Fruit fly (Drosophila melanogaster) whole organism, embryonic: ENCODE data around the gene Tm1.

Source experiments
- Antp ChIP-seq: fragments of 200-800 bp; sonication (Bioruptor generic); optimal IDR thresholded peaks from 3 replicates; lab custom pipeline; 2016; ENCODE audit warnings: missing biosample characterization, missing genetic modification characterization
- CG10267 ChIP-seq: fragments of 200-800 bp; sonication (Bioruptor generic); optimal IDR thresholded peaks from 2 replicates; lab custom pipeline; 2018; ENCODE audit warnings: missing biosample characterization, mild to moderate bottlenecking, missing genetic modification characterization, moderate library complexity
- CG10654 ChIP-seq: fragments of 200-800 bp; sonication (Bioruptor generic); optimal IDR thresholded peaks from 2 replicates; lab custom pipeline; 2016; ENCODE audit warnings: missing biosample characterization, missing genetic modification characterization
- CG10979 ChIP-seq: fragments of 200-800 bp; sonication (Bioruptor generic); optimal IDR thresholded peaks from 2 replicates; lab custom pipeline; 2018; ENCODE audit warnings: missing biosample characterization, mild to moderate bottlenecking, missing genetic modification characterization, moderate library complexity
- CG12942 ChIP-seq: fragments of 200-800 bp; sonication (Bioruptor generic); optimal IDR thresholded peaks from 3 replicates; lab custom pipeline; 2016; ENCODE audit warnings: missing biosample characterization, missing genetic modification characterization
- CG15601 ChIP-seq: fragments of 200-800 bp; sonication (Bioruptor generic); optimal IDR thresholded peaks from 3 replicates; lab custom pipeline; 2019; ENCODE audit warnings: missing biosample characterization, mild to moderate bottlenecking, missing genetic modification characterization, moderate library complexity
- CG16813 ChIP-seq: fragments of 200-800 bp; sonication (Bioruptor generic); IDR thresholded peaks from 3 replicates; pipeline ENCODE4 v1.3.6; 2022; ENCODE audit warnings: missing biosample characterization, missing genetic modification characterization; ENCODE audit not compliant: partially characterized antibody
- CG2678 ChIP-seq: fragments of 200-800 bp; sonication (Bioruptor generic); optimal IDR thresholded peaks from 3 replicates; lab custom pipeline; 2019; ENCODE audit warnings: missing biosample characterization, mild to moderate bottlenecking, missing genetic modification characterization, moderate library complexity
- CG31365 ChIP-seq: fragments of 200-800 bp; sonication (Bioruptor generic); optimal IDR thresholded peaks from 2 replicates; lab custom pipeline; 2018; ENCODE audit warnings: missing biosample characterization, mild to moderate bottlenecking, missing genetic modification characterization
- CG6254 ChIP-seq: fragments of 200-800 bp; sonication (Bioruptor generic); optimal IDR thresholded peaks from 3 replicates; lab custom pipeline; 2017; ENCODE audit warnings: mild to moderate bottlenecking, missing biosample characterization, missing genetic modification reagents, missing genetic modification characterization
- CrebB ChIP-seq: fragments of 200-800 bp; sonication (Bioruptor generic); optimal IDR thresholded peaks from 3 replicates; lab custom pipeline; 2018; ENCODE audit warnings: missing biosample characterization, mild to moderate bottlenecking, missing genetic modification characterization
- D19A ChIP-seq: fragments of 200-800 bp; optimal IDR thresholded peaks from 3 replicates; lab custom pipeline; 2019; ENCODE audit warnings: missing biosample characterization, mild to moderate bottlenecking, missing genetic modification characterization, moderate library complexity
- Dp ChIP-seq: fragments of 200-800 bp; sonication (Bioruptor generic); optimal IDR thresholded peaks from 2 replicates; lab custom pipeline; 2018; ENCODE audit warnings: missing biosample characterization, mild to moderate bottlenecking, missing genetic modification characterization, moderate library complexity
- E2f2 ChIP-seq: fragments of 200-800 bp; sonication (Bioruptor generic); IDR thresholded peaks from 2 replicates; pipeline ENCODE4 v1.3.6; 2022; ENCODE audit warnings: missing biosample characterization, missing genetic modification characterization
- H2.0 ChIP-seq: fragments of 200-800 bp; sonication (Bioruptor generic); IDR thresholded peaks from 2 replicates; pipeline ENCODE4 v1.3.6; 2022; ENCODE audit warnings: missing biosample characterization, missing genetic modification characterization
- Hr39 ChIP-seq: fragments of >200 bp; optimal IDR thresholded peaks from 2 replicates; lab custom pipeline; 2017
- Mad ChIP-seq: fragments of 200-800 bp; sonication (Bioruptor generic); optimal IDR thresholded peaks from 2 replicates; lab custom pipeline; 2016; ENCODE audit warnings: missing biosample characterization, missing genetic modification characterization
- Meics ChIP-seq: fragments of 200-800 bp; sonication (Bioruptor generic); optimal IDR thresholded peaks from 2 replicates; lab custom pipeline; 2017; ENCODE audit warnings: missing biosample characterization, mild to moderate bottlenecking, missing genetic modification characterization
- NfI ChIP-seq: fragments of 200-800 bp; sonication (Bioruptor generic); optimal IDR thresholded peaks from 3 replicates; lab custom pipeline; 2018; ENCODE audit warnings: missing biosample characterization, mild to moderate bottlenecking, missing genetic modification characterization, moderate library complexity
- PHDP ChIP-seq: fragments of 200-800 bp; sonication (Bioruptor generic); optimal IDR thresholded peaks from 3 replicates; lab custom pipeline; 2018; ENCODE audit warnings: missing biosample characterization, mild to moderate bottlenecking, missing genetic modification characterization, moderate library complexity
- Pdp1 ChIP-seq, 2 experiments: fragments of 200-800 bp; sonication (Bioruptor generic); optimal IDR thresholded peaks; 3 replicates each; lab custom pipeline; 2016; ENCODE audit warnings: missing biosample characterization in 2 of 2, missing genetic modification characterization in 2 of 2, mild to moderate bottlenecking in 1 of 2, moderate library complexity in 1 of 2
- Ptx1 ChIP-seq: fragments of 200-800 bp; sonication (Bioruptor generic); IDR thresholded peaks from 2 replicates; pipeline ENCODE4 v1.3.6; 2022; ENCODE audit warnings: missing biosample characterization, missing genetic modification characterization
- Side ChIP-seq: fragments of 200-800 bp; sonication (Bioruptor generic); optimal IDR thresholded peaks from 2 replicates; lab custom pipeline; 2016; ENCODE audit warnings: missing biosample characterization, missing genetic modification characterization
- aop ChIP-seq: fragments of 200-800 bp; sonication (Bioruptor generic); IDR thresholded peaks from 2 replicates; pipeline ENCODE4 v1.3.6; 2022; ENCODE audit warnings: missing biosample characterization, missing genetic modification characterization
- ato ChIP-seq: fragments of 200-800 bp; sonication (Bioruptor generic); IDR thresholded peaks from 2 replicates; pipeline ENCODE4 v1.3.6; 2022; ENCODE audit warnings: missing biosample characterization, missing genetic modification characterization; ENCODE audit not compliant: partially characterized antibody
- dan ChIP-seq: fragments of 200-800 bp; sonication (Bioruptor generic); IDR thresholded peaks from 2 replicates; pipeline ENCODE4 v1.3.6; 2022; ENCODE audit warnings: missing biosample characterization, missing genetic modification characterization
- eve ChIP-seq, 2 experiments: fragments of >200 bp; optimal IDR thresholded peaks; 2 replicates each; lab custom pipeline; 2017; ENCODE audit warnings: missing biosample characterization in 2 of 2, missing genetic modification characterization in 2 of 2
- eyg ChIP-seq: fragments of 200-800 bp; sonication (Bioruptor generic); optimal IDR thresholded peaks from 3 replicates; lab custom pipeline; 2016; ENCODE audit warnings: missing biosample characterization, missing genetic modification characterization
- gcm ChIP-seq: fragments of 200-800 bp; sonication (Bioruptor generic); optimal IDR thresholded peaks from 2 replicates; lab custom pipeline; 2019; ENCODE audit warnings: missing biosample characterization, mild to moderate bottlenecking, missing genetic modification characterization, moderate library complexity
- gcm2 ChIP-seq: fragments of 200-800 bp; sonication (Bioruptor generic); optimal IDR thresholded peaks from 2 replicates; lab custom pipeline; 2016; ENCODE audit warnings: missing biosample characterization, missing genetic modification characterization
- hbn ChIP-seq: fragments of 200-800 bp; sonication (Bioruptor generic); IDR thresholded peaks from 2 replicates; pipeline ENCODE4 v1.3.6; 2022; ENCODE audit warnings: missing biosample characterization, missing genetic modification characterization; ENCODE audit not compliant: partially characterized antibody
- her ChIP-seq: fragments of 200-800 bp; sonication (Bioruptor generic); optimal IDR thresholded peaks from 2 replicates; lab custom pipeline; 2016; ENCODE audit warnings: missing biosample characterization, missing genetic modification characterization
- jumu ChIP-seq: fragments of 200-800 bp; sonication (Bioruptor generic); optimal IDR thresholded peaks from 3 replicates; lab custom pipeline; 2016; ENCODE audit warnings: missing biosample characterization, missing genetic modification characterization
- klu ChIP-seq: fragments of 200-800 bp; sonication (Bioruptor generic); IDR thresholded peaks from 2 replicates; pipeline ENCODE4 v1.3.6; 2022; ENCODE audit warnings: missing biosample characterization, missing genetic modification characterization
- knrl ChIP-seq: fragments of 200-800 bp; sonication (Bioruptor generic); IDR thresholded peaks from 3 replicates; pipeline ENCODE4 v1.3.6; 2022; ENCODE audit warnings: missing biosample characterization, missing genetic modification characterization; ENCODE audit not compliant: partially characterized antibody
- mld ChIP-seq: fragments of 200-800 bp; sonication (Bioruptor generic); IDR thresholded peaks from 3 replicates; pipeline ENCODE4 v1.3.6; 2022; ENCODE audit warnings: missing biosample characterization, missing genetic modification characterization; ENCODE audit not compliant: partially characterized antibody
- phol ChIP-seq: fragments of 200-800 bp; sonication (Bioruptor generic); optimal IDR thresholded peaks from 3 replicates; lab custom pipeline; 2018; ENCODE audit warnings: missing biosample characterization, mild to moderate bottlenecking, missing genetic modification characterization, moderate library complexity
- sisA ChIP-seq: fragments of 200-800 bp; sonication (Bioruptor generic); IDR thresholded peaks from 2 replicates; pipeline ENCODE4 v1.3.6; 2022; ENCODE audit warnings: missing biosample characterization, missing genetic modification characterization
- tll ChIP-seq, 2 experiments: fragments of 200-800 bp in 1 of 2; fragments of >200 bp in 1 of 2; sonication (Bioruptor generic) in 1 of 2; optimal IDR thresholded peaks; 2 replicates each; lab custom pipeline; 2017 to 2019; ENCODE audit warnings: missing biosample characterization in 2 of 2, missing genetic modification characterization in 2 of 2, mild to moderate bottlenecking in 1 of 2, moderate library complexity in 1 of 2
- unc-4 ChIP-seq: fragments of 200-800 bp; sonication (Bioruptor generic); IDR thresholded peaks from 2 replicates; pipeline ENCODE4 v1.3.6; 2022; ENCODE audit warnings: missing biosample characterization, missing genetic modification characterization; ENCODE audit not compliant: partially characterized antibody
- wor ChIP-seq: fragments of 200-800 bp; sonication (Bioruptor generic); IDR thresholded peaks from 2 replicates; pipeline ENCODE4 v1.3.6; 2022; ENCODE audit warnings: missing biosample characterization, missing genetic modification characterization

The Tm1 gene

dm6 chr3R:15263946-15264345 lies 14.1 kb upstream of the Tm1 start (continued):
- TF ChIP-seq dan (GFP tag; lab: Robert Waterston, UW): no peak
- TF ChIP-seq CG2678 (tag; lab: Kevin White, UChicago): no peak
- no peak for TF ChIP-seq Hr39
- TF ChIP-seq unc-4 (GFP tag; lab: Robert Waterston, UW): peak; percentile 37
- TF ChIP-seq gcm2: no peak
- TF ChIP-seq ato: 0 out of 2 replicates have a peak, but pooled peaks have one; percentile 30
- TF ChIP-seq Pdp1 (GFP tag; optimal IDR thresholded peaks at IDR 0.05; lab: Kevin White, UChicago): no peak
- no peak for TF ChIP-seq wor (GFP tag; lab: Robert Waterston, UW)
- no peak for TF ChIP-seq CG6254 (GFP tag; lab: Kevin White, UChicago)
- TF ChIP-seq H2.0 (GFP tag; lab: Robert Waterston, UW): no peak
- TF ChIP-seq CG10267 (tag; lab: Kevin White, UChicago): no peak
- no peak for TF ChIP-seq D19A (tag; lab: Kevin White, UChicago)
- no peak for TF ChIP-seq her (GFP tag; lab: Kevin White, UChicago)
- no peak for TF ChIP-seq knrl (GFP tag; lab: Robert Waterston, UW)
- TF ChIP-seq phol (tag; lab: Kevin White, UChicago): peak; percentile 30
- no peak for TF ChIP-seq CG15601
- TF ChIP-seq jumu (GFP tag; lab: Kevin White, UChicago): no peak
- no peak for TF ChIP-seq aop (GFP tag; lab: Robert Waterston, UW)
- no peak for TF ChIP-seq tll (GFP tag; optimal IDR thresholded peaks at IDR 0.05; lab: Kevin White, UChicago)
- TF ChIP-seq Side: no peak
- TF ChIP-seq Dp: peak; percentile 29
- no peak for TF ChIP-seq Ptx1 (GFP tag; lab: Robert Waterston, UW)
- peak; percentile 43; the same call in 1 of the 2 replicates for TF ChIP-seq E2f2 (GFP tag; lab: Robert Waterston, UW)
- no peak for TF ChIP-seq PHDP (tag; lab: Kevin White, UChicago)
- no peak for TF ChIP-seq CG31365 (tag; lab: Kevin White, UChicago)
- TF ChIP-seq CG12942: no peak
- no peak for TF ChIP-seq NfI (GFP tag; lab: Kevin White, UChicago)
- TF ChIP-seq mld (GFP tag; lab: Robert Waterston, UW): 0 out of 3 replicates have a peak, but pooled peaks have one; percentile 17
- no peak for TF ChIP-seq Meics (GFP tag; lab: Kevin White, UChicago)
- no peak for TF ChIP-seq CG10654
- TF ChIP-seq Mad (GFP tag; lab: Kevin White, UChicago): no peak
- TF ChIP-seq gcm (GFP tag; lab: Kevin White, UChicago): no peak
- peak; percentile 30 for TF ChIP-seq hbn (GFP tag; lab: Robert Waterston, UW)
- TF ChIP-seq eve (GFP tag; optimal IDR thresholded peaks at IDR 0.05; lab: Kevin White, UChicago): no peak
- no peak for TF ChIP-seq Antp (GFP tag; lab: Kevin White, UChicago)
- TF ChIP-seq klu (GFP tag; lab: Robert Waterston, UW): no peak
- no peak for TF ChIP-seq sisA
- no peak for TF ChIP-seq CrebB (tag; lab: Kevin White, UChicago)
- TF ChIP-seq CG10979 (tag; lab: Kevin White, UChicago): no peak
- TF ChIP-seq eyg (GFP tag; lab: Kevin White, UChicago): no peak
- TF ChIP-seq CG16813 (GFP tag; lab: Robert Waterston, UW): 0 out of 3 replicates have a peak, but pooled peaks have one; percentile 16
